Fruit fly (Drosophila melanogaster) whole organism, prepupa: ENCODE results near the gene nonA.
A peak's percentile ranks its signal among the peaks of the same experiment; 100 is the strongest.

ENCODE experiments used
- Blimp-1 ChIP-seq: fragments of 200-800 bp; sonication (Bioruptor generic); optimal IDR thresholded peaks from 3 replicates; lab custom pipeline; 2017; ENCODE audit warnings: missing biosample characterization, missing genetic modification characterization, mild to moderate bottlenecking, moderate library complexity, missing genetic modification reagents
- CG10631 ChIP-seq: fragments of 200-800 bp; sonication (Bioruptor generic); optimal IDR thresholded peaks from 2 replicates; lab custom pipeline; 2016; ENCODE audit warnings: missing biosample characterization, missing genetic modification characterization
- CG10669 ChIP-seq: fragments of 200-800 bp; sonication (Bioruptor generic); optimal IDR thresholded peaks from 3 replicates; lab custom pipeline; 2018; ENCODE audit warnings: missing biosample characterization, mild to moderate bottlenecking, missing genetic modification characterization, moderate library complexity
- CG11294 ChIP-seq: fragments of 200-800 bp; sonication (Bioruptor generic); IDR thresholded peaks from 2 replicates; pipeline ENCODE4 v1.3.6; 2022; ENCODE audit warnings: missing biosample characterization, missing genetic modification characterization
- CG11762 ChIP-seq: fragments of 200-800 bp; sonication (Bioruptor generic); optimal IDR thresholded peaks from 3 replicates; lab custom pipeline; 2016; ENCODE audit warnings: missing biosample characterization, missing genetic modification characterization; ENCODE audit not compliant: insufficient read depth
- CG15336 ChIP-seq: fragments of 200-800 bp; sonication (Bioruptor generic); IDR thresholded peaks from 2 replicates; pipeline ENCODE4 v1.3.6; 2022; ENCODE audit warnings: missing biosample characterization, missing genetic modification characterization
- CG1621 ChIP-seq: fragments of 200-800 bp; sonication (Bioruptor generic); optimal IDR thresholded peaks from 3 replicates; lab custom pipeline; 2018; ENCODE audit warnings: missing biosample characterization, mild to moderate bottlenecking, missing genetic modification characterization
- CG16779 ChIP-seq: fragments of 200-800 bp; sonication (Bioruptor generic); optimal IDR thresholded peaks from 3 replicates; lab custom pipeline; 2017; ENCODE audit warnings: missing biosample characterization, mild to moderate bottlenecking, missing genetic modification characterization
- CG3032 ChIP-seq: fragments of 200-800 bp; optimal IDR thresholded peaks from 2 replicates; lab custom pipeline; 2019; ENCODE audit warnings: missing biosample characterization, mild to moderate bottlenecking, missing genetic modification characterization, moderate library complexity
- CG31627 ChIP-seq: fragments of 200-800 bp; sonication (Bioruptor generic); optimal IDR thresholded peaks from 3 replicates; lab custom pipeline; 2016; ENCODE audit warnings: missing biosample characterization, missing genetic modification characterization
- CG32006 ChIP-seq: fragments of 200-800 bp; sonication (Bioruptor generic); optimal IDR thresholded peaks from 3 replicates; lab custom pipeline; 2017; ENCODE audit warnings: missing biosample characterization, mild to moderate bottlenecking, missing genetic modification characterization
- CG6163 ChIP-seq: fragments of 200-800 bp; sonication (Bioruptor generic); IDR thresholded peaks from 3 replicates; pipeline ENCODE4 v1.3.6; 2022; ENCODE audit warnings: missing biosample characterization, missing genetic modification characterization
- CG6276 ChIP-seq: fragments of 200-800 bp; sonication (Bioruptor generic); optimal IDR thresholded peaks from 2 replicates; lab custom pipeline; 2017; ENCODE audit warnings: missing biosample characterization, mild to moderate bottlenecking, missing genetic modification characterization
- CG6792 ChIP-seq: fragments of 200-800 bp; sonication (Bioruptor generic); optimal IDR thresholded peaks from 3 replicates; lab custom pipeline; 2016; ENCODE audit warnings: missing biosample characterization, missing genetic modification characterization
- CG6854 ChIP-seq: fragments of 200-800 bp; sonication (Bioruptor generic); optimal IDR thresholded peaks from 2 replicates; lab custom pipeline; 2017; ENCODE audit warnings: missing biosample characterization, mild to moderate bottlenecking, missing genetic modification characterization
- CG7368 ChIP-seq: fragments of 200-800 bp; sonication (Bioruptor generic); optimal IDR thresholded peaks from 3 replicates; lab custom pipeline; 2016; ENCODE audit warnings: missing biosample characterization, missing genetic modification characterization
- CG8632 ChIP-seq: fragments of 200-800 bp; sonication (Bioruptor generic); optimal IDR thresholded peaks from 3 replicates; lab custom pipeline; 2016; ENCODE audit warnings: missing biosample characterization, missing genetic modification characterization
- CG9139 ChIP-seq: fragments of 200-800 bp; sonication (Bioruptor generic); optimal IDR thresholded peaks from 3 replicates; lab custom pipeline; 2017; ENCODE audit warnings: missing biosample characterization, mild to moderate bottlenecking, missing genetic modification characterization
- Eip75B ChIP-seq: fragments of 200-800 bp; sonication (Bioruptor generic); optimal IDR thresholded peaks from 3 replicates; lab custom pipeline; 2016; ENCODE audit warnings: missing biosample characterization, missing genetic modification characterization
- Eip78C ChIP-seq: fragments of 200-800 bp; sonication (Bioruptor generic); peaks from one replicate; lab custom pipeline; 2016; ENCODE audit warnings: missing biosample characterization, missing genetic modification characterization
- Gug ChIP-seq: fragments of 200-800 bp; sonication (Bioruptor generic); IDR thresholded peaks from 2 replicates; pipeline ENCODE4 v1.3.6; 2022; ENCODE audit warnings: missing biosample characterization, missing genetic modification characterization
- Hr38 ChIP-seq: sonication (Bioruptor generic); optimal IDR thresholded peaks from 2 replicates; lab custom pipeline; 2016; ENCODE audit warnings: missing biosample characterization, missing genetic modification characterization
- Hr39 ChIP-seq: fragments of 200-800 bp; sonication (Bioruptor generic); optimal IDR thresholded peaks from 2 replicates; lab custom pipeline; 2016; ENCODE audit warnings: missing biosample characterization, missing genetic modification characterization
- Hr4 ChIP-seq: fragments of 200-800 bp; sonication (Bioruptor generic); optimal IDR thresholded peaks from 3 replicates; lab custom pipeline; 2016; ENCODE audit warnings: missing biosample characterization, missing genetic modification characterization
- Met ChIP-seq: fragments of 200-800 bp; sonication (Bioruptor generic); optimal IDR thresholded peaks from 3 replicates; lab custom pipeline; 2016; ENCODE audit warnings: missing biosample characterization, missing genetic modification characterization
- OdsH ChIP-seq: fragments of 200-800 bp; sonication (Bioruptor generic); optimal IDR thresholded peaks from 3 replicates; lab custom pipeline; 2016; ENCODE audit warnings: missing biosample characterization, missing genetic modification characterization
- Smox ChIP-seq: fragments of 200-800 bp; sonication (Bioruptor generic); optimal IDR thresholded peaks from 3 replicates; lab custom pipeline; 2016; ENCODE audit warnings: missing biosample characterization, missing genetic modification characterization
- Sox102F ChIP-seq: fragments of 200-800 bp; sonication (Bioruptor generic); optimal IDR thresholded peaks from 2 replicates; lab custom pipeline; 2016; ENCODE audit warnings: missing biosample characterization, mild to moderate bottlenecking, missing genetic modification characterization
- Sox15 ChIP-seq: fragments of 200-800 bp; sonication (Bioruptor generic); optimal IDR thresholded peaks from 3 replicates; lab custom pipeline; 2016; ENCODE audit warnings: missing biosample characterization, missing genetic modification characterization
- acj6 ChIP-seq: fragments of 200-800 bp; sonication (Bioruptor generic); optimal IDR thresholded peaks from 3 replicates; lab custom pipeline; 2016; ENCODE audit warnings: missing biosample characterization, missing genetic modification characterization
- cyc ChIP-seq: fragments of 200-800 bp; sonication (Bioruptor generic); optimal IDR thresholded peaks from 3 replicates; lab custom pipeline; 2016; ENCODE audit warnings: missing biosample characterization, missing genetic modification characterization
- dac ChIP-seq: fragments of 200-800 bp; sonication (Bioruptor generic); optimal IDR thresholded peaks from 2 replicates; lab custom pipeline; 2017; ENCODE audit warnings: missing biosample characterization, mild to moderate bottlenecking, missing genetic modification characterization
- dsx ChIP-seq: fragments of 200-800 bp; optimal IDR thresholded peaks from 3 replicates; lab custom pipeline; 2019; ENCODE audit warnings: missing biosample characterization, mild to moderate bottlenecking, missing genetic modification characterization, moderate library complexity; ENCODE audit not compliant: poor library complexity, severe bottlenecking
- eg ChIP-seq: fragments of 200-800 bp; sonication (Bioruptor generic); IDR thresholded peaks from 3 replicates; pipeline ENCODE4 v1.3.6; 2022; ENCODE audit warnings: missing biosample characterization, missing genetic modification characterization
- fd59A ChIP-seq: fragments of 200-800 bp; sonication (Bioruptor generic); optimal IDR thresholded peaks from 2 replicates; lab custom pipeline; 2017; ENCODE audit warnings: missing biosample characterization, mild to moderate bottlenecking, missing genetic modification characterization, missing genetic modification reagents
- fd85E ChIP-seq: fragments of 200-800 bp; sonication (Bioruptor generic); optimal IDR thresholded peaks from 3 replicates; lab custom pipeline; 2016; ENCODE audit warnings: missing biosample characterization, missing genetic modification characterization
- fkh ChIP-seq: fragments of 200-800 bp; sonication (Bioruptor generic); optimal IDR thresholded peaks from 3 replicates; lab custom pipeline; 2017; ENCODE audit warnings: missing biosample characterization, mild to moderate bottlenecking, missing genetic modification characterization, moderate library complexity
- lz ChIP-seq: fragments of 200-800 bp; sonication (Bioruptor generic); optimal IDR thresholded peaks from 3 replicates; lab custom pipeline; 2016; ENCODE audit warnings: missing biosample characterization, missing genetic modification characterization
- net ChIP-seq: fragments of 200-800 bp; sonication (Bioruptor generic); optimal IDR thresholded peaks from 3 replicates; lab custom pipeline; 2016; ENCODE audit warnings: missing biosample characterization, missing genetic modification characterization
- pdm3 ChIP-seq: fragments of 200-800 bp; sonication (Bioruptor generic); optimal IDR thresholded peaks from 3 replicates; lab custom pipeline; 2016; ENCODE audit warnings: missing biosample characterization, missing genetic modification characterization
- salr ChIP-seq, 2 experiments: fragments of 200-800 bp; sonication (Bioruptor generic); optimal IDR thresholded peaks; 3 replicates each; lab custom pipeline; 2016 to 2018; ENCODE audit warnings: missing biosample characterization in 2 of 2, missing genetic modification characterization in 2 of 2, mild to moderate bottlenecking in 1 of 2
- ss ChIP-seq, 2 experiments: fragments of 200-800 bp; sonication (Bioruptor generic); optimal IDR thresholded peaks; 2 replicates in 1 of 2; 3 replicates in 1 of 2; lab custom pipeline; 2017 to 2018; ENCODE audit warnings: mild to moderate bottlenecking in 2 of 2, missing biosample characterization in 2 of 2, missing genetic modification characterization in 2 of 2, moderate library complexity in 1 of 2
- svp ChIP-seq: fragments of 200-800 bp; sonication (Bioruptor generic); peaks from one replicate; lab custom pipeline; 2016; ENCODE audit warnings: missing biosample characterization, missing genetic modification characterization
- topi ChIP-seq: fragments of 200-800 bp; sonication (Bioruptor generic); optimal IDR thresholded peaks from 3 replicates; lab custom pipeline; 2016; ENCODE audit warnings: missing biosample characterization, missing genetic modification characterization

The nonA gene

DNA sequence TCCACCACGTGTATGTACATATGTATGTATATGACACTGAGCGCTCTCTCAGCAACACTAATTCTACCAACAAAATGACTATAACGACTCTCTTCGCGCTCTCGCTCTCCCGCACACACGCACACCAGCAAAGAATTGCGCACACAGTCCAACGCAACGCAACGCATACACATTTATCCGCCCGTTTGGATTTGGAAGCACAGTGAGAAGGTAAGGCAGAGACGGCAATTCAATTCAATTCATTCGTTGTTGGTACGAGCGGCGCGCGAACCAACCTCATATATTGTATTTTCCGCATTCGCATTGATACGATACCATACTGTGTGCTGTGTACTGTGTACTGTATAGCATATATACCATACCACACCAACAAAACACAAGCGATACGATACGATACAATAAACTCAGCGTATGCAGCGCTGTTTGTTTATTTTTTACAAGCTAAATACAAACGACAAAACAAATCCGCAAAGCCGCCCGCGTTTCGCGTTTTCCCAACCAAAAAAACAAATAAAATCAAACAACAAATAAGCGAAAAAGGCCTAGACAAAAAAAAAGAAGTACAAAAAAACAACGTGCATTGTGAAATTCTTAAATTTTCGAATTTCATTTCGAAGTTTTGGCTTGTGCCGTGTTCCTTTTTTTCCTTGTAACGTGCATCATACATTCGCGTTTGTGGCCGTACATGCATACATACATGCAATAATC is 27.8 kb upstream of the nonA start, which contains the start of the genes CG9921 and Dsp1 (continued):
- TF ChIP-seq ss (GFP tag; optimal IDR thresholded peaks at IDR 0.05; lab: Kevin White, UChicago) (no peak), CG10631 (GFP tag; lab: Kevin White, UChicago) (no peak), fd59A (GFP tag; lab: Kevin White, UChicago) (no peak), Gug (GFP tag; lab: Robert Waterston, UW) (no peak), dsx (GFP tag; lab: Kevin White, UChicago) (peak; percentile 40), Sox15 (GFP tag; lab: Kevin White, UChicago) (no peak)

DNA sequence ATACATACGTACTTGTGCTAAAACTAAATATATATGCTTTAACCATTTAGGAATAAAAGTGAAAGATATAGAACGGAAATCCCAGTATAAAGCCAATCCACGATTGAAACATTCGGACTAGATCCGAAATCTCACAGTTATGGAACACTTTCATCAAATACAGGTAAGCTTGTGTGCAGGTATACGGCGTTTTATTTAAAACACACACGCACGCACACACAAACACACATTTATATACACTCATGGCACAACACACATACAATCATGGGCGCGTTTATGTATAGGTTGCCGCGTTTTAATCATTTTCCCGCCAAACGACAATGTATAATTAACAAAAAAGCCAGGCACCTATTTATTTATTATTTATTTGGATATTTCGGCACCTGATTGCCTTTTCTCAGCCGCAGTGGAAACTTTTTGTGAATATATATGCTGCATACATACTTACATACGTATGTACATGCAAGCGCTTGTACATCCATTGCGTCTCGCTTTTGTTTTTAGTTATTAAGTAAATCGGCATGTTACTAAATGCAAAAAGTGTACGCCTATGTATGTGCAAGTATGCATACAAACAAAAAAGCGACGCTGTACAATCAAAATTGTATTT is 27.0 kb upstream of the nonA start:
- TF ChIP-seq svp (peak; percentile 51), fd85E (no peak)

DNA sequence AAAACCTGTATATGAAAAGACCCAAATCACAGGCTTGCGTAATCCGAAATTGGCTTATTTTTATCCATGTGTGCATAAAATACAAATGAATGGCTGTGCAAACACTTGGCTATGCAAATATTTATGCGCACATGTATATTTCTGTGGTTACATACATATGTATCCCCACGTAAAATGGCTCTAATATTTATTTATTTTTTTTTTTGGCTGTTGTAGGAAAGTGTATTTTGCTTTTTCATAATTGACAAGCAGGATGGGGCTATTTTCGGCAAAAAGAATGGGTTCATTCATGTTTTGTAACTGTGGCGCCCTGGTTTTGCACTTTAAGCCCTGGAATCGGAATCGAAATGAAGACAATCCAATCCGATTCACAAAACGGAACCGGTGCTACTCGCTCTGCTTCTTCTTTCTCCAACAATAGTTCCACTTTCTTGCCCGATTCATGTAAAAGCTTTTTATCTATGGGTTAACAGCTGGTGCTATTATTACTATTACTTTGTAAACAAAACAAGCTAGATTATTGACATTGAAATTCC is 26.2 kb upstream of the nonA start:
- TF ChIP-seq cyc (GFP tag; lab: Kevin White, UChicago) (peak; percentile 71), fkh (GFP tag; lab: Kevin White, UChicago) (peak; percentile 59), Hr4 (GFP tag; lab: Kevin White, UChicago) (peak; percentile 74), CG3032 (tag; lab: Kevin White, UChicago) (peak; percentile 47), CG6854 (peak; percentile 22), CG1621 (tag; lab: Kevin White, UChicago) (no peak), Sox102F (GFP tag; lab: Kevin White, UChicago) (peak; percentile 80), Sox15 (GFP tag; lab: Kevin White, UChicago) (peak; percentile 64), dac (peak; percentile 69), Gug (GFP tag; lab: Robert Waterston, UW) (peak; percentile 78), CG10631 (GFP tag; lab: Kevin White, UChicago) (peak; percentile 70), Smox (GFP tag; lab: Kevin White, UChicago) (peak; percentile 73), salr (GFP tag; optimal IDR thresholded peaks at IDR 0.05; lab: Kevin White, UChicago) (peak; percentile 35 to 81), CG6163 (GFP tag; lab: Robert Waterston, UW) (peak; percentile 86), Eip75B (GFP tag; lab: Kevin White, UChicago) (peak; percentile 76), svp (peak; percentile 86), topi (GFP tag; lab: Kevin White, UChicago) (peak; percentile 75), OdsH (GFP tag; lab: Kevin White, UChicago) (peak; percentile 85), eg (peak; percentile 91), CG8632 (GFP tag; lab: Kevin White, UChicago) (peak; percentile 76), fd59A (GFP tag; lab: Kevin White, UChicago) (peak; percentile 35), CG6792 (GFP tag; lab: Kevin White, UChicago) (peak; percentile 62), acj6 (GFP tag; lab: Kevin White, UChicago) (peak; percentile 82), lz (GFP tag; lab: Kevin White, UChicago) (peak; percentile 77), CG16779 (tag; lab: Kevin White, UChicago) (peak; percentile 51), Blimp-1 (GFP tag; lab: Kevin White, UChicago) (no peak), fd85E (peak; percentile 66), CG31627 (peak; percentile 75), CG32006 (GFP tag; lab: Kevin White, UChicago) (peak; percentile 81), Hr38 (GFP tag; lab: Kevin White, UChicago) (no peak), CG11294 (GFP tag; lab: Robert Waterston, UW) (peak; percentile 68), Hr39 (peak; percentile 76), CG6276 (GFP tag; lab: Kevin White, UChicago) (no peak), CG9139 (no peak), net (GFP tag; lab: Kevin White, UChicago) (peak; percentile 84), CG11762 (GFP tag; lab: Kevin White, UChicago) (peak; percentile 80), CG10669 (GFP tag; lab: Kevin White, UChicago) (peak; percentile 67), Eip78C (GFP tag; lab: Kevin White, UChicago) (peak; percentile 91), CG15336 (GFP tag; lab: Robert Waterston, UW) (peak; percentile 86), Met (GFP tag; lab: Kevin White, UChicago) (peak; percentile 79), CG7368 (peak; percentile 73), pdm3 (GFP tag; lab: Kevin White, UChicago) (peak; percentile 84)
